Worm (Caenorhabditis elegans): ENCODE results near the gene cyb-3.

Gene cyb-3

DNA sequence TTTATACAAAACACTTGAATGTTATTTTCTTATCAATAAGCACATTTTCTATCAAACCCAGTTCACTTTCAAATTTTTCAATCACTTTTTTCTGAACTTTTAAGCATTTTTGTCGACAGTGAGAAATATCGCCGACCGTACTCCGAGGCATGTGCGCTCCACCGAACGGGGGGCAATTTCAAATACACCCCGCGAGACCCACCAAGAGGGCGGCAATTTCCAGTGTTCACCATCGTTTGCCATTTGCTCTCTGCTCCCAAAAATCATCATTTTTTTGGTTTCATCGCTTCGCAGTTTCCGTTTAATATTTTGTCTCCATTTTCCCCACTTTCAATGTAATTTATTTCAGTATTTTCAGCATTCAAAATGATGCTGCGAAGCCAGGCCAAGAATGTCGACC is at the start of gene cyb-3:
TSS of gene cyb-3 (plus strand) at position 350 of the 400 bp plus-strand sequence.
- TF ChIP-seq ztf-11 (tag; optimal IDR thresholded peaks at IDR 0.05) = no peak
- no peak for TF ChIP-seq elt-3 (tag; optimal IDR thresholded peaks at IDR 0.05)
- TF ChIP-seq skn-1 (tag; optimal IDR thresholded peaks at IDR 0.05) = no peak
- TF ChIP-seq nhr-28 (tag; optimal IDR thresholded peaks at IDR 0.05) = no peak
- TF ChIP-seq ceh-28 (tag; optimal IDR thresholded peaks at IDR 0.05) = no peak
- TF ChIP-seq ceh-16 (tag; optimal IDR thresholded peaks at IDR 0.05) = no peak
- TF ChIP-seq ama-1 (optimal IDR thresholded peaks at IDR 0.05) = no peak
- no peak for TF ChIP-seq nhr-77 (tag; optimal IDR thresholded peaks at IDR 0.05)
- TF ChIP-seq R02D3.7 (tag; optimal IDR thresholded peaks at IDR 0.05) = no peak
- TF ChIP-seq mdl-1 (tag; optimal IDR thresholded peaks at IDR 0.05) = no peak
- TF ChIP-seq fkh-2 (tag; optimal IDR thresholded peaks at IDR 0.05) = no peak
- TF ChIP-seq nhr-11 (tag; optimal IDR thresholded peaks at IDR 0.05) = no peak
- TF ChIP-seq ceh-9 (tag; optimal IDR thresholded peaks at IDR 0.05) = no peak
- TF ChIP-seq nhr-43 (tag; optimal IDR thresholded peaks at IDR 0.05; ENCODE audit: poor library complexity, severe bottlenecking) = no peak
- TF ChIP-seq jun-1 (tag; optimal IDR thresholded peaks at IDR 0.05) = no peak
- no peak for TF ChIP-seq ceh-82 (tag; optimal IDR thresholded peaks at IDR 0.05)
- TF ChIP-seq unc-39 (tag; optimal IDR thresholded peaks at IDR 0.05) = no peak
- no peak for TF ChIP-seq eor-1 (tag; optimal IDR thresholded peaks at IDR 0.05)
- TF ChIP-seq lin-15B (tag; optimal IDR thresholded peaks at IDR 0.05) = no peak
- TF ChIP-seq hmg-11 (tag; optimal IDR thresholded peaks at IDR 0.05) = no peak

DNA sequence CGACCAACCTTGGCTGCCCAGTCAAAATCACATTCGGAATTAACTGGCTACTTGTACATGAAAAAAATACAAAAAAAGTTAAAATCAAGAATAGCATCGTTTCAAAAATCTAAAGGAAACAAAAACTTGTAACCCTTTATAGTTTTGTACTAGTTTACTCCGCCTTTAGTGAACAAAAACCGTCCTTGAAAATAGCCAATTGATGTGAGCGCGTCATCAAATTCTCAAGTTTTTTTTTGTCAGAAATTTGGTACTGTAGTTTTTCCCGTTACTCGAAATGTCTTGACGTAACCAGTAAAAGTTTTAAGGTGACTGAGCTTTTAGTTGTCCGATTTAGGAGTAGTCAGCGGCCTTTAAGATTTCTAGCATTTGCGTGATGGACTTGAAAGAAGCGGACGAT is 48.2 kb upstream of the cyb-3 start, which contains the start of gene C29F3.3:
TSS of gene C29F3.3 (minus strand) at position 101 of the 400 bp plus-strand sequence.
- TF ChIP-seq ztf-11 (tag; optimal IDR thresholded peaks at IDR 0.05) (no peak), ZK546.5 (tag; optimal IDR thresholded peaks at IDR 0.05) (no peak), elt-2 (tag; optimal IDR thresholded peaks at IDR 0.05) (no peak), nhr-43 (tag; optimal IDR thresholded peaks at IDR 0.05; ENCODE audit: poor library complexity, severe bottlenecking) (no peak), ceh-9 (tag; optimal IDR thresholded peaks at IDR 0.05) (no peak), jun-1 (tag; optimal IDR thresholded peaks at IDR 0.05) (no peak)

DNA sequence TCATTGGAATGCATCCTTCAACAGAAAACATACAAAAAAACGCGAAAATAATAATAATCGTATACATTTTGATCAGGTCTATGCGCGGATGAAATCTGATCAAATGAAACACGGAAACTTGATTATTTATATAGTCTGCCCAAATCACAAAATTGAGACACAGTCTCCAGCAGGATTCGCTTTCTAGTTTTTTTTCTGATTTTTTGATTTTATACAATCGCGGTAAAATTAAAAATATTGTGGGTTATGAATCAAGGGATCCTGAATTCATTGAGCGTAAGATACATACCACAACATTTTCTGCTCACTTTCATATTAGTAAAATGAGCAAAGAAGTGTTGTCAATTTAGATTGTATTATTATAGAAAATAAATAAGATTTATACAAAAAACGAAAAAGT is 46.5 kb upstream of the cyb-3 start, which contains the start of gene clec-230:
TSS of gene clec-230 (minus strand) at position 101 of the 400 bp plus-strand sequence.
- TF ChIP-seq nhr-12 (tag; optimal IDR thresholded peaks at IDR 0.05) (no peak), sea-2 (GFP tag; optimal IDR thresholded peaks at IDR 0.05) (no peak), nfya-1 (tag; optimal IDR thresholded peaks at IDR 0.05; ENCODE audit: insufficient read depth) (no peak), nhr-76 (tag; optimal IDR thresholded peaks at IDR 0.05) (no peak)

DNA sequence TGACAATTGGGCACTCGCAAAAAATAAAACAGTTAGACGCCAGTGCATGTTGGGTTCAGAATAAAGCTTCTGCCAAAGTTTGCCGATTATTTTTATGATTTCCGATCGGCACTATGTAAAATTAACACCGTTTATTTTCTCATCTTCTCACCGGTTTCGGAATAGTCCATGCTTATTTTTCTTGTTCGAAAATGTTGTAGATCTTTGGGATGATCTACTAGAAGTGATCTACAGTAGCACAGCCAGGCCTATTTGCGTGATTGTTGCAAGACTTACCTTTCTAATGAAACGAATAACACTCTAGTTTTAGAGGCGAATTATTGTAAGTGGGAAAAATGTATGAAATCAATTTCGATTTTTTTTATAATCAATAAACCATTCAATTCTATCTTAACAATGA is 44.9 kb upstream of the cyb-3 start, which contains the start of gene clec-231:
TSS of gene clec-231 (minus strand) at position 101 of the 400 bp plus-strand sequence.
- TF ChIP-seq lin-15B (tag; optimal IDR thresholded peaks at IDR 0.05) = no peak
- no peak for TF ChIP-seq egl-27 (tag; optimal IDR thresholded peaks at IDR 0.05)
- no peak for TF ChIP-seq fkh-10 (GFP tag; optimal IDR thresholded peaks at IDR 0.05)
- TF ChIP-seq pha-4 (tag; optimal IDR thresholded peaks at IDR 0.05) = no peak
- TF ChIP-seq elt-2 (tag; optimal IDR thresholded peaks at IDR 0.05) = no peak
- no peak for TF ChIP-seq ztf-11 (tag; optimal IDR thresholded peaks at IDR 0.05)
- TF ChIP-seq pqm-1 (tag; optimal IDR thresholded peaks at IDR 0.05) = no peak

DNA sequence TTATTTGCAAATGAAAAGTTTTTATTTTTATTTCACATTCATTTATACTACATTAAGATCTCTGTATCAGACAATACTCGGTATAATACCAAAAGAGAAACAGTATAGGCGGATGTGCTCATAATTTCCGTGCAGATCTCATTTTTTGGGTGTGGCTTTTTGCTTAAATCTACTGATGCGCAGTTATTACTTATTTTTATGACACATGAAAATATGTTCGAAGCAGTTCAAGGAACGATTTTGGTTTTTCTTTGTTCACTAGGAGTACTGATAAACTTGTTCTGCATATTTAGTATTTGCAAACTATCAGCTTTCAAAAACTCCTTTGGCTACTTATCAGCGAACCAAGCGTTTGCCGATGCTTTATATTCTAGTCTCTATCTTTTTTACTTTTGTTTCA is 43.1 kb upstream of the cyb-3 start, which contains the start of gene srx-58:
TSS of gene srx-58 (plus strand) at position 301 of the 400 bp plus-strand sequence.
- no peak for TF ChIP-seq R02D3.7 (tag; optimal IDR thresholded peaks at IDR 0.05)
- TF ChIP-seq ceh-9 (tag; optimal IDR thresholded peaks at IDR 0.05) = no peak
- no peak for TF ChIP-seq pha-4 (tag; optimal IDR thresholded peaks at IDR 0.05)
- no peak for TF ChIP-seq mdl-1 (tag; optimal IDR thresholded peaks at IDR 0.05)
- TF ChIP-seq aly-2 (tag; optimal IDR thresholded peaks at IDR 0.05) = no peak
- TF ChIP-seq ztf-11 (tag; optimal IDR thresholded peaks at IDR 0.05) = no peak

DNA sequence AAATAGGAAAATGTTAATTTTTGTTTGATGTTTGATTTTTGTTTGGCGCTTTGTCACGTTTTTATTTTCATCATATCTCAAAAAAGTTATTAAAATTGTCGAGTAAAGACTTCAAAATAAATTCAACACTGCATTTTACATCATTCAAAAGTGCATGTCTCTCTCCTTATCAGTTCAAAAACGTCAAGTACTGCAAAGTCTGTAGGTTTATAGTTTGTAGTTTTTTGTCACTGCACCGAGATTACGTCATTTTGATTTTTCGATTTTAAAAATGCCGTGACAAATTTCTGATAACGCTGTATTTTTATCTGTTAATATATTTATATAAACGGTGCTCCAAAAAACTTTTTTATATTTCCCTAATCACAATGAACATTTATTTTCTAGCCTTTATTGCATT is 40.8 kb upstream of the cyb-3 start, which contains the start of gene C29F3.7:
TSS of gene C29F3.7 (plus strand) at position 254 of the 400 bp plus-strand sequence.
- peak; percentile 99 for TF ChIP-seq elt-2 (tag; optimal IDR thresholded peaks at IDR 0.05)
- TF ChIP-seq lsy-12 (tag; optimal IDR thresholded peaks at IDR 0.05) = no peak
- peak; percentile 60 for TF ChIP-seq egl-27 (tag; optimal IDR thresholded peaks at IDR 0.05)
- TF ChIP-seq pqm-1 (tag; optimal IDR thresholded peaks at IDR 0.05) = peak; percentile 99
- no peak for TF ChIP-seq hmg-11 (tag; optimal IDR thresholded peaks at IDR 0.05)
- TF ChIP-seq jun-1 (tag; optimal IDR thresholded peaks at IDR 0.05) = peak; percentile 57
